Fruit fly (Drosophila melanogaster) whole organism: ENCODE measurements around the gene Fbw5.

Experiments used
- CG8478 ChIP-seq: fragments of >200 bp; optimal IDR thresholded peaks from 2 replicates; lab custom pipeline; 2018; ENCODE audit warnings: inconsistent platforms
- Dll ChIP-seq: fragments of >200 bp; optimal IDR thresholded peaks from 2 replicates; lab custom pipeline; 2017
- EcR ChIP-seq, 2 experiments: fragments of >200 bp; optimal IDR thresholded peaks; 2 replicates each; lab custom pipeline; 2017; ENCODE audit warnings: missing biosample characterization in 2 of 2, missing genetic modification characterization in 2 of 2, missing genetic modification reagents in 2 of 2
- pan ChIP-seq: fragments of >200 bp; optimal IDR thresholded peaks from 2 replicates; lab custom pipeline; 2017
- psq ChIP-seq: fragments of >200 bp; optimal IDR thresholded peaks from 2 replicates; lab custom pipeline; 2017
- usp ChIP-seq: fragments of >200 bp; optimal IDR thresholded peaks from 2 replicates; lab custom pipeline; 2017; ENCODE audit warnings: missing biosample characterization, missing genetic modification characterization, mixed read lengths

DNA sequence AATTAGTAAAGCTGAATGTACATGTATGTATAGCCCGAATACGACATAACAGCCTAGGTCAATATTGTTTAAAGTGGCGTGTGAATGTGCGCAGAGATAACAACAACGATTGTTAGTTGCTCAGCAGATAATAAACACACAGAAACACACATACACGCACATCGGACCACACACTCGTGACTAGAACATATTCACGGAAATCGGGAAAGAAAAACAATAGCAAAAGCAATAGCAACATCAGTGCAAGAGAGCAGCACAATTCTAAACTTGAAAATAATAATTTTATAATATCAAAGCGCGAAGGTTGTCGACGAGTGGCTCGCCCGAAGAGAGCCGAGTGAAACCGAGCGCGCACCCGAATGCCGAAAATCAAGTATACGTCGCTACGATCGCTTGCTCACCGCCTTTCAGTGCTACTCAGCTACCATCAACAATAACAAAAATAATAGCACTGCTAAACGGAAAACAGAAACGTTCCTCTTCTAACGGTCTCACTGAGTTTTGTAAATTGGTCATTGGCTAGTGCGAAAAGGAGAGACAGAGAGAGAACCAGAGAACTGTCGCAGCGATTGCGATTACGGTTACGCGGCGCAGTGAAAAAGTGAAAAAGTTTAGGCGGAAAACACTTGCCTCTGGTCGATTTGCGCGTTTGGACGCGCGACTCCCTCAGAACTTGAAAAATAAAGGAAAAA is 17.3 kb upstream of the Fbw5 start:
- TF ChIP-seq psq (lab: Kevin White, UChicago) = no peak
- no peak for TF ChIP-seq usp (GFP tag; lab: Kevin White, UChicago)
- TF ChIP-seq EcR (GFP tag; optimal IDR thresholded peaks at IDR 0.05; lab: Kevin White, UChicago) = no peak
- no peak for TF ChIP-seq CG8478 (lab: Kevin White, UChicago)
- TF ChIP-seq pan = no peak
- TF ChIP-seq Dll (lab: Kevin White, UChicago) = no peak
